Worm (Caenorhabditis elegans) whole organism, L1 larva: ENCODE results near the gene Y54G2A.45.
A peak's percentile ranks its signal among the peaks of the same experiment; 100 is the strongest.

ENCODE experiments used
- C16A3.4 ChIP-seq: fragments of 150-350 bp; optimal IDR thresholded peaks from 2 replicates; lab custom pipeline; 2014; ENCODE audit warnings: missing biosample characterization, missing genetic modification characterization
- C34B4.2 ChIP-seq: sonication (generic microtip); optimal IDR thresholded peaks from 2 replicates; lab custom pipeline; 2017; ENCODE audit warnings: mild to moderate bottlenecking, missing genetic modification characterization, missing compliant biosample characterization
- F16B12.6 ChIP-seq: fragments of 150-350 bp; optimal IDR thresholded peaks from 2 replicates; lab custom pipeline; 2014; ENCODE audit warnings: missing biosample characterization, missing genetic modification characterization
- alr-1 ChIP-seq: fragments of 200-800 bp; sonication (Bioruptor generic); optimal IDR thresholded peaks from 2 replicates; lab custom pipeline; 2018; ENCODE audit warnings: borderline replicate concordance, mild to moderate bottlenecking, missing genetic modification characterization, missing compliant biosample characterization
- aly-2 ChIP-seq: fragments of 150-350 bp; optimal IDR thresholded peaks from 2 replicates; lab custom pipeline; 2014; ENCODE audit warnings: missing biosample characterization, missing genetic modification characterization
- ama-1 ChIP-seq: fragments of 150-350 bp; optimal IDR thresholded peaks from 2 replicates; lab custom pipeline; 2014
- blmp-1 ChIP-seq: fragments of 150-350 bp; optimal IDR thresholded peaks from 2 replicates; lab custom pipeline; 2014; ENCODE audit warnings: missing biosample characterization, missing genetic modification characterization
- ceh-63 ChIP-seq: fragments of 200-800 bp; sonication (Bioruptor generic); optimal IDR thresholded peaks from 2 replicates; lab custom pipeline; 2018; ENCODE audit warnings: mild to moderate bottlenecking, missing genetic modification characterization, missing compliant biosample characterization
- ceh-8 ChIP-seq: fragments of 200-800 bp; sonication (Bioruptor generic); optimal IDR thresholded peaks from 2 replicates; lab custom pipeline; 2018; ENCODE audit warnings: mild to moderate bottlenecking, missing genetic modification characterization, moderate library complexity, missing compliant biosample characterization
- ceh-88 ChIP-seq: fragments of 200-800 bp; sonication (Bioruptor generic); IDR thresholded peaks from 2 replicates; pipeline ENCODE4 v1.3.6; 2022; ENCODE audit warnings: missing genetic modification characterization, missing compliant biosample characterization
- dpl-1 ChIP-seq, 3 experiments: fragments of 150-350 bp in 2 of 3; sonication (generic microtip) in 1 of 3; optimal IDR thresholded peaks; 2 replicates each; lab custom pipeline; 2014 to 2017; ENCODE audit warnings: missing biosample characterization in 3 of 3, missing genetic modification characterization in 3 of 3, missing genetic modification reagents in 3 of 3
- efl-1 ChIP-seq, 4 experiments: fragments of 150-350 bp; optimal IDR thresholded peaks in 3 of 4; peaks in 1 of 4; 1 replicate in 1 of 4; 2 replicates in 3 of 4; lab custom pipeline; 2014; ENCODE audit warnings: missing biosample characterization in 2 of 4, missing genetic modification characterization in 2 of 4, missing genetic modification reagents in 2 of 4
- egl-27 ChIP-seq, 2 experiments: fragments of 150-350 bp in 1 of 2; sonication (generic microtip); optimal IDR thresholded peaks; 3 replicates each; lab custom pipeline; 2017 to 2018; ENCODE audit warnings: missing biosample characterization in 2 of 2, missing genetic modification characterization in 2 of 2, missing genetic modification reagents in 2 of 2
- elt-2 ChIP-seq: sonication (generic microtip); optimal IDR thresholded peaks from 2 replicates; lab custom pipeline; 2016; ENCODE audit warnings: missing genetic modification characterization, mild to moderate bottlenecking, inconsistent platforms, missing compliant biosample characterization, missing genetic modification reagents
- fkh-10 ChIP-seq: sonication (generic microtip); optimal IDR thresholded peaks from 2 replicates; lab custom pipeline; 2017; ENCODE audit warnings: missing biosample characterization, missing genetic modification reagents, missing genetic modification characterization
- fkh-4 ChIP-seq: sonication (generic microtip); optimal IDR thresholded peaks from 2 replicates; lab custom pipeline; 2016; ENCODE audit warnings: missing compliant biosample characterization, missing genetic modification characterization, borderline replicate concordance
- fkh-8 ChIP-seq: sonication (generic microtip); optimal IDR thresholded peaks from 2 replicates; lab custom pipeline; 2016; ENCODE audit warnings: mild to moderate bottlenecking, missing genetic modification characterization, missing compliant biosample characterization
- grh-1 ChIP-seq: fragments of 200-800 bp; sonication (Bioruptor generic); IDR thresholded peaks from 2 replicates; pipeline ENCODE4 v1.3.6; 2022; ENCODE audit warnings: missing genetic modification reagents, missing genetic modification characterization, missing compliant biosample characterization
- hlh-17 ChIP-seq: fragments of 200-800 bp; sonication (Bioruptor generic); optimal IDR thresholded peaks from 2 replicates; lab custom pipeline; 2018; ENCODE audit warnings: missing genetic modification characterization, mild to moderate bottlenecking, missing compliant biosample characterization, moderate library complexity, borderline replicate concordance
- hpl-2 ChIP-seq: fragments of 150-350 bp; optimal IDR thresholded peaks from 2 replicates; lab custom pipeline; 2014; ENCODE audit warnings: missing biosample characterization, missing genetic modification reagents, missing genetic modification characterization
- lir-3 ChIP-seq: sonication (generic microtip); optimal IDR thresholded peaks from 2 replicates; lab custom pipeline; 2016; ENCODE audit warnings: mild to moderate bottlenecking, missing genetic modification characterization, moderate library complexity, missing compliant biosample characterization; ENCODE audit not compliant: poor library complexity
- lsy-2 ChIP-seq, 2 experiments: fragments of 150-350 bp; optimal IDR thresholded peaks; 2 replicates each; lab custom pipeline; 2014; ENCODE audit warnings: missing biosample characterization in 2 of 2, missing genetic modification characterization in 2 of 2
- mdl-1 ChIP-seq, 2 experiments: fragments of 150-350 bp; optimal IDR thresholded peaks; 2 replicates each; lab custom pipeline; 2014 to 2017; ENCODE audit warnings: missing biosample characterization in 2 of 2, missing genetic modification characterization in 2 of 2, inconsistent platforms in 1 of 2
- mef-2 ChIP-seq: fragments of 150-350 bp; optimal IDR thresholded peaks from 2 replicates; lab custom pipeline; 2014; ENCODE audit warnings: missing biosample characterization, missing genetic modification characterization
- nhr-11 ChIP-seq: fragments of 150-350 bp; optimal IDR thresholded peaks from 2 replicates; lab custom pipeline; 2014; ENCODE audit warnings: missing biosample characterization, missing genetic modification characterization
- nhr-20 ChIP-seq: sonication (generic microtip); optimal IDR thresholded peaks from 2 replicates; lab custom pipeline; 2016; ENCODE audit warnings: mild to moderate bottlenecking, missing genetic modification characterization, missing compliant biosample characterization
- nhr-237 ChIP-seq: fragments of 150-350 bp; optimal IDR thresholded peaks from 2 replicates; lab custom pipeline; 2014; ENCODE audit warnings: missing biosample characterization, missing genetic modification characterization
- nhr-84 ChIP-seq: sonication (generic microtip); optimal IDR thresholded peaks from 2 replicates; lab custom pipeline; 2017; ENCODE audit warnings: missing biosample characterization, missing genetic modification characterization
- pax-3 ChIP-seq: fragments of 200-800 bp; sonication (Bioruptor generic); optimal IDR thresholded peaks from 2 replicates; lab custom pipeline; 2018; ENCODE audit warnings: mild to moderate bottlenecking, missing genetic modification characterization, moderate library complexity, missing compliant biosample characterization
- pqm-1 ChIP-seq: sonication (generic microtip); optimal IDR thresholded peaks from 3 replicates; lab custom pipeline; 2017; ENCODE audit warnings: missing biosample characterization, missing genetic modification characterization
- snpc-4 ChIP-seq: fragments of 150-350 bp; optimal IDR thresholded peaks from 2 replicates; lab custom pipeline; 2014; ENCODE audit warnings: missing biosample characterization, missing genetic modification characterization
- sox-4 ChIP-seq: sonication (generic microtip); optimal IDR thresholded peaks from 2 replicates; lab custom pipeline; 2016; ENCODE audit warnings: missing genetic modification characterization, missing compliant biosample characterization
- unc-130 ChIP-seq: fragments of 150-350 bp; optimal IDR thresholded peaks from 2 replicates; lab custom pipeline; 2017; ENCODE audit warnings: missing biosample characterization, missing genetic modification characterization, inconsistent platforms
- unc-62 ChIP-seq: fragments of 150-350 bp; optimal IDR thresholded peaks from 2 replicates; lab custom pipeline; 2014; ENCODE audit warnings: missing biosample characterization, missing genetic modification reagents, missing genetic modification characterization
- unc-86 ChIP-seq: sonication (generic microtip); optimal IDR thresholded peaks from 2 replicates; lab custom pipeline; 2016; ENCODE audit warnings: missing genetic modification characterization, missing compliant biosample characterization
- unc-98 ChIP-seq: fragments of 200-800 bp; sonication (Bioruptor generic); IDR thresholded peaks from 2 replicates; pipeline ENCODE4 v1.3.6; 2022; ENCODE audit warnings: missing genetic modification characterization, missing compliant biosample characterization
- xbp-1 ChIP-seq: sonication (generic microtip); optimal IDR thresholded peaks from 2 replicates; lab custom pipeline; 2016; ENCODE audit warnings: missing genetic modification characterization, missing compliant biosample characterization
- zip-4 ChIP-seq: fragments of 200-800 bp; sonication (Bioruptor generic); optimal IDR thresholded peaks from 2 replicates; lab custom pipeline; 2018; ENCODE audit warnings: mild to moderate bottlenecking, missing genetic modification characterization, moderate library complexity, missing compliant biosample characterization
- ztf-11 ChIP-seq, 2 experiments: sonication (generic microtip); optimal IDR thresholded peaks; 2 replicates each; lab custom pipeline; 2016 to 2017; ENCODE audit warnings: missing genetic modification characterization in 2 of 2, missing biosample characterization in 1 of 2, missing compliant biosample characterization in 1 of 2
- ztf-4 ChIP-seq: fragments of 150-350 bp; optimal IDR thresholded peaks from 2 replicates; lab custom pipeline; 2014; ENCODE audit warnings: missing biosample characterization, missing genetic modification characterization

Gene Y54G2A.45

ce11 chrIV:2765048-2765708 is 40.5 kb upstream of the Y54G2A.45 start:
- no peak for TF ChIP-seq unc-98 (GFP tag; lab: Robert Waterston, UW)
- TF ChIP-seq lsy-2 (tag; optimal IDR thresholded peaks at IDR 0.05; lab: Kevin White, UChicago), result peak in 1 of 2 experiments; percentile 14
- TF ChIP-seq C34B4.2, result no peak
- no peak for TF ChIP-seq C16A3.4 (tag; lab: Kevin White, UChicago)
- peak; percentile 6 for TF ChIP-seq ztf-4 (tag; lab: Kevin White, UChicago)
- TF ChIP-seq unc-62 (GFP tag; lab: Kevin White, UChicago), result no peak
- no peak for TF ChIP-seq egl-27 (tag; optimal IDR thresholded peaks at IDR 0.05; lab: Kevin White, UChicago)
- TF ChIP-seq nhr-84 (tag; lab: Kevin White, UChicago), result no peak
- no peak for TF ChIP-seq efl-1 (optimal IDR thresholded peaks at IDR 0.05; lab: Kevin White, UChicago)
- TF ChIP-seq efl-1 (GFP tag; optimal IDR thresholded peaks at IDR 0.05 in 1 of 2; lab: Kevin White, UChicago), result peak in 1 of 2 experiments; percentile 67
- TF ChIP-seq ama-1 (lab: Kevin White, UChicago), result peak; percentile 39
- TF ChIP-seq alr-1 (tag; lab: Kevin White, UChicago), result no peak

ce11 chrIV:2770067-2770466 is 35.6 kb upstream of the Y54G2A.45 start:
- no peak for TF ChIP-seq efl-1 (optimal IDR thresholded peaks at IDR 0.05; lab: Kevin White, UChicago)
- peak in 1 of 2 experiments; percentile 27 for TF ChIP-seq efl-1 (GFP tag; optimal IDR thresholded peaks at IDR 0.05 in 1 of 2; lab: Kevin White, UChicago)
- TF ChIP-seq ama-1 (lab: Kevin White, UChicago), result no peak
- TF ChIP-seq ceh-63 (GFP tag; lab: Kevin White, UChicago), result no peak
- no peak for TF ChIP-seq nhr-237 (tag; lab: Kevin White, UChicago)
- TF ChIP-seq, all 84 proteins: peak for 1

- no peak for TF ChIP-seq snpc-4 (tag; lab: Kevin White, UChicago)
- no peak for TF ChIP-seq mdl-1 (tag; optimal IDR thresholded peaks at IDR 0.05; lab: Kevin White, UChicago)
- TF ChIP-seq mef-2 (tag; lab: Kevin White, UChicago), result no peak
- TF ChIP-seq efl-1 (optimal IDR thresholded peaks at IDR 0.05; lab: Kevin White, UChicago), result no peak
- peak in 1 of 2 experiments; percentile 34 for TF ChIP-seq efl-1 (GFP tag; optimal IDR thresholded peaks at IDR 0.05 in 1 of 2; lab: Kevin White, UChicago)
- peak; percentile 10 for TF ChIP-seq ama-1 (lab: Kevin White, UChicago)
Observed at ce11 chrIV:2770835-2771234, 34.8 kb upstream of the Y54G2A.45 start.

- TF ChIP-seq unc-86 (tag; lab: Kevin White, UChicago) (no peak), dpl-1 (GFP tag; optimal IDR thresholded peaks at IDR 0.05; lab: Kevin White, UChicago) (no peak), efl-1 (optimal IDR thresholded peaks at IDR 0.05; lab: Kevin White, UChicago) (no peak), efl-1 (GFP tag; optimal IDR thresholded peaks at IDR 0.05 in 1 of 2; lab: Kevin White, UChicago) (peak in 1 of 2 experiments; percentile 74)
Observed at ce11 chrIV:2771692-2772091, 34.0 kb upstream of the Y54G2A.45 start, which contains the start of gene Y54G2A.11. Gene Y54G2A.11 (minus strand): TSS chrIV:2771792.

- no peak for TF ChIP-seq ceh-8 (GFP tag; lab: Kevin White, UChicago)
- TF ChIP-seq zip-4 (GFP tag; lab: Kevin White, UChicago), result no peak
- peak; percentile 79 for TF ChIP-seq grh-1 (GFP tag; lab: Robert Waterston, UW)
- no peak for TF ChIP-seq pqm-1 (tag; lab: Kevin White, UChicago)
- no peak for TF ChIP-seq hlh-17
- no peak for TF ChIP-seq nhr-20 (tag; lab: Kevin White, UChicago)
- TF ChIP-seq blmp-1 (tag; lab: Kevin White, UChicago), result peak; percentile 62
- no peak for TF ChIP-seq hpl-2 (GFP tag; lab: Kevin White, UChicago)
- no peak for TF ChIP-seq sox-4
- no peak for TF ChIP-seq fkh-8 (tag; lab: Kevin White, UChicago)
- no peak for TF ChIP-seq lir-3 (tag; lab: Kevin White, UChicago)
- no peak for TF ChIP-seq fkh-10
- TF ChIP-seq aly-2 (tag; lab: Kevin White, UChicago), result no peak
- TF ChIP-seq mdl-1 (tag; optimal IDR thresholded peaks at IDR 0.05; lab: Kevin White, UChicago), result no peak
- no peak for TF ChIP-seq elt-2
- peak; percentile 44 for TF ChIP-seq pax-3 (tag; lab: Kevin White, UChicago)
- no peak for TF ChIP-seq xbp-1 (tag; lab: Kevin White, UChicago)
- no peak for TF ChIP-seq nhr-11 (tag; lab: Kevin White, UChicago)
- no peak for TF ChIP-seq ceh-88 (GFP tag; lab: Robert Waterston, UW)
- TF ChIP-seq fkh-4 (tag; lab: Kevin White, UChicago), result no peak
- no peak for TF ChIP-seq ztf-11 (tag; optimal IDR thresholded peaks at IDR 0.05; lab: Kevin White, UChicago)
- TF ChIP-seq C16A3.4 (tag; lab: Kevin White, UChicago), result no peak
- no peak for TF ChIP-seq F16B12.6
- TF ChIP-seq unc-130 (tag; lab: Kevin White, UChicago), result no peak
Observed at ce11 chrIV:2772209-2772851, 33.3 kb upstream of the Y54G2A.45 start.
